Fruit fly (Drosophila melanogaster): Measurements from ENCODE around the gene CG7841.
A peak's percentile ranks its signal among the peaks of the same experiment; 100 is the strongest.

CG7841 gene

dm6 chr3L:15517508-15517907, 9.5 kb upstream of the CG7841 start:
- peak; percentile 50 for TF ChIP-seq kay (GFP tag; ENCODE audit: borderline replicate concordance)
- TF ChIP-seq CG33017 (tag; optimal IDR thresholded peaks at IDR 0.05) = no peak
- TF ChIP-seq cic (GFP tag; optimal IDR thresholded peaks at IDR 0.05) = peak; percentile 12

- TF ChIP-seq CG33017 (tag; optimal IDR thresholded peaks at IDR 0.05) (no peak), CG7101 (tag; optimal IDR thresholded peaks at IDR 0.05) (no peak), Crg-1 (GFP tag; optimal IDR thresholded peaks at IDR 0.05) (no peak), Clk (GFP tag; optimal IDR thresholded peaks at IDR 0.05) (no peak), CG1620 (GFP tag; optimal IDR thresholded peaks at IDR 0.05) (no peak), Hr96 (GFP tag; optimal IDR thresholded peaks at IDR 0.05) (no peak), CG12768 (GFP tag; optimal IDR thresholded peaks at IDR 0.05) (no peak), CG7045 (GFP tag; optimal IDR thresholded peaks at IDR 0.05) (no peak), toe (GFP tag; optimal IDR thresholded peaks at IDR 0.05) (no peak), Mnt (GFP tag; optimal IDR thresholded peaks at IDR 0.05) (no peak), pad (GFP tag; optimal IDR thresholded peaks at IDR 0.05) (no peak), kay (GFP tag; ENCODE audit: borderline replicate concordance) (no peak), cic (GFP tag; optimal IDR thresholded peaks at IDR 0.05) (no peak), bab1 (GFP tag; optimal IDR thresholded peaks at IDR 0.05) (no peak)
These were observed 8.9 kb upstream of the CG7841 start, which contains the start of gene CG13454 for dm6 chr3L:15516956-15517355. CG13454 (minus strand) TSS chr3L:15517056.

- TF ChIP-seq CG11617 (GFP tag; optimal IDR thresholded peaks at IDR 0.05) (no peak), bab1 (GFP tag; optimal IDR thresholded peaks at IDR 0.05) (no peak), CG12768 (GFP tag; optimal IDR thresholded peaks at IDR 0.05) (no peak), Clk (GFP tag; optimal IDR thresholded peaks at IDR 0.05) (no peak), cnc (optimal IDR thresholded peaks at IDR 0.05) (no peak), kay (GFP tag; ENCODE audit: borderline replicate concordance) (no peak), Mnt (GFP tag; optimal IDR thresholded peaks at IDR 0.05) (no peak), pad (GFP tag; optimal IDR thresholded peaks at IDR 0.05) (no peak), ovo (GFP tag; optimal IDR thresholded peaks at IDR 0.05) (no peak), CG33017 (tag; optimal IDR thresholded peaks at IDR 0.05) (no peak), Hr96 (GFP tag; optimal IDR thresholded peaks at IDR 0.05) (no peak)
These were observed 8.4 kb upstream of the CG7841 start for dm6 chr3L:15516440-15516839.

- TF ChIP-seq tj (GFP tag; optimal IDR thresholded peaks at IDR 0.05) (peak; percentile 26), cic (GFP tag; optimal IDR thresholded peaks at IDR 0.05) (peak; percentile 99), Mnt (GFP tag; optimal IDR thresholded peaks at IDR 0.05) (peak; percentile 82), kay (GFP tag; ENCODE audit: borderline replicate concordance) (peak; percentile 91), CG5204 (GFP tag; optimal IDR thresholded peaks at IDR 0.05) (no peak), cnc (optimal IDR thresholded peaks at IDR 0.05) (peak in 1 of 2 experiments; percentile 59)
These were observed 6.9 kb upstream of the CG7841 start for dm6 chr3L:15514814-15515495.

- TF ChIP-seq ovo (GFP tag; optimal IDR thresholded peaks at IDR 0.05) (no peak), tj (GFP tag; optimal IDR thresholded peaks at IDR 0.05) (peak; percentile 58), bab1 (GFP tag; optimal IDR thresholded peaks at IDR 0.05) (no peak), Mnt (GFP tag; optimal IDR thresholded peaks at IDR 0.05) (peak; percentile 98), pad (GFP tag; optimal IDR thresholded peaks at IDR 0.05) (no peak)
These were observed 6.4 kb upstream of the CG7841 start for dm6 chr3L:15514405-15514804.

dm6 chr3L:15513726-15514125, 5.7 kb upstream of the CG7841 start:
- no peak for TF ChIP-seq CG5204 (GFP tag; optimal IDR thresholded peaks at IDR 0.05)
- no peak for TF ChIP-seq CG12768 (GFP tag; optimal IDR thresholded peaks at IDR 0.05)
- TF ChIP-seq CG7101 (tag; optimal IDR thresholded peaks at IDR 0.05) = no peak
- TF ChIP-seq Clk (GFP tag; optimal IDR thresholded peaks at IDR 0.05) = no peak
- no peak for TF ChIP-seq CG33017 (tag; optimal IDR thresholded peaks at IDR 0.05)
- no peak for TF ChIP-seq CG1620 (GFP tag; optimal IDR thresholded peaks at IDR 0.05)
- TF ChIP-seq cnc (optimal IDR thresholded peaks at IDR 0.05) = peak in 1 of 2 experiments; percentile 63
- TF ChIP-seq tj (GFP tag; optimal IDR thresholded peaks at IDR 0.05) = no peak
- TF ChIP-seq kay (GFP tag; ENCODE audit: borderline replicate concordance) = peak; percentile 66
- TF ChIP-seq bab1 (GFP tag; optimal IDR thresholded peaks at IDR 0.05) = no peak
- no peak for TF ChIP-seq CG7045 (GFP tag; optimal IDR thresholded peaks at IDR 0.05)
- no peak for TF ChIP-seq cic (GFP tag; optimal IDR thresholded peaks at IDR 0.05)
- TF ChIP-seq Hr96 (GFP tag; optimal IDR thresholded peaks at IDR 0.05) = no peak
- TF ChIP-seq ovo (GFP tag; optimal IDR thresholded peaks at IDR 0.05) = no peak
- no peak for TF ChIP-seq CG14711 (tag; optimal IDR thresholded peaks at IDR 0.05)
- no peak for TF ChIP-seq toe (GFP tag; optimal IDR thresholded peaks at IDR 0.05)

- TF ChIP-seq cnc (optimal IDR thresholded peaks at IDR 0.05) = peak in 1 of 2 experiments; percentile 64
- TF ChIP-seq Hr96 (GFP tag; optimal IDR thresholded peaks at IDR 0.05) = no peak
- TF ChIP-seq ovo (GFP tag; optimal IDR thresholded peaks at IDR 0.05) = no peak
- TF ChIP-seq bab1 (GFP tag; optimal IDR thresholded peaks at IDR 0.05) = no peak
- TF ChIP-seq CG5204 (GFP tag; optimal IDR thresholded peaks at IDR 0.05) = no peak
- TF ChIP-seq Mnt (GFP tag; optimal IDR thresholded peaks at IDR 0.05) = no peak
- TF ChIP-seq CG33017 (tag; optimal IDR thresholded peaks at IDR 0.05) = no peak
- peak; percentile 78 for TF ChIP-seq tj (GFP tag; optimal IDR thresholded peaks at IDR 0.05)
- no peak for TF ChIP-seq kay (GFP tag; ENCODE audit: borderline replicate concordance)
- TF ChIP-seq pad (GFP tag; optimal IDR thresholded peaks at IDR 0.05) = no peak
These were observed 5.2 kb upstream of the CG7841 start for dm6 chr3L:15513264-15513663.

Data from whole organism, adult.